Worm (Caenorhabditis elegans) whole organism, L2 larva: Measurements from ENCODE around the gene R08C7.12.

Source experiments
- C34F6.9 ChIP-seq: fragments of 150-350 bp; optimal IDR thresholded peaks from 2 replicates; lab custom pipeline; 2014; ENCODE audit warnings: missing biosample characterization, missing genetic modification characterization
- F13H6.1 ChIP-seq: sonication (generic microtip); optimal IDR thresholded peaks from 2 replicates; lab custom pipeline; 2016; ENCODE audit warnings: missing genetic modification characterization, missing compliant biosample characterization
- R02D3.7 ChIP-seq: fragments of 150-350 bp; optimal IDR thresholded peaks from 2 replicates; lab custom pipeline; 2014; ENCODE audit warnings: missing biosample characterization, missing genetic modification characterization
- Y55F3AM.14 ChIP-seq: fragments of 200-800 bp; sonication (Bioruptor generic); optimal IDR thresholded peaks from 2 replicates; lab custom pipeline; 2018; ENCODE audit warnings: mild to moderate bottlenecking, missing genetic modification characterization, missing compliant biosample characterization
- ZK546.5 ChIP-seq: sonication (generic microtip); optimal IDR thresholded peaks from 2 replicates; lab custom pipeline; 2017; ENCODE audit warnings: missing biosample characterization, missing genetic modification characterization
- alr-1 ChIP-seq: fragments of 150-350 bp; optimal IDR thresholded peaks from 2 replicates; lab custom pipeline; 2014; ENCODE audit warnings: missing biosample characterization, missing genetic modification characterization
- aly-2 ChIP-seq: fragments of 150-350 bp; optimal IDR thresholded peaks from 2 replicates; lab custom pipeline; 2014; ENCODE audit warnings: missing biosample characterization, missing genetic modification characterization
- ama-1 ChIP-seq: fragments of 150-350 bp; optimal IDR thresholded peaks from 2 replicates; lab custom pipeline; 2018; ENCODE audit warnings: inconsistent platforms
- blmp-1 ChIP-seq: sonication (generic microtip); optimal IDR thresholded peaks from 2 replicates; lab custom pipeline; 2017; ENCODE audit warnings: missing genetic modification characterization, mild to moderate bottlenecking, missing compliant biosample characterization, antibody characterized with exemption, moderate library complexity; ENCODE audit not compliant: insufficient read depth
- ceh-16 ChIP-seq: fragments of 150-350 bp; optimal IDR thresholded peaks from 2 replicates; lab custom pipeline; 2014; ENCODE audit warnings: missing biosample characterization, missing genetic modification characterization
- ceh-82 ChIP-seq: fragments of 150-350 bp; optimal IDR thresholded peaks from 2 replicates; lab custom pipeline; 2014; ENCODE audit warnings: missing biosample characterization, missing genetic modification characterization
- crh-2 ChIP-seq: sonication (generic microtip); optimal IDR thresholded peaks from 2 replicates; lab custom pipeline; 2017; ENCODE audit warnings: missing biosample characterization, missing genetic modification characterization
- egl-27 ChIP-seq: sonication (generic microtip); optimal IDR thresholded peaks from 3 replicates; lab custom pipeline; 2017; ENCODE audit warnings: missing biosample characterization, missing genetic modification reagents, missing genetic modification characterization
- elt-1 ChIP-seq: fragments of 150-350 bp; optimal IDR thresholded peaks from 2 replicates; lab custom pipeline; 2014; ENCODE audit warnings: missing biosample characterization, missing genetic modification characterization
- elt-3 ChIP-seq: sonication (generic microtip); optimal IDR thresholded peaks from 2 replicates; lab custom pipeline; 2017; ENCODE audit warnings: missing biosample characterization, missing genetic modification characterization
- fos-1 ChIP-seq: fragments of 150-350 bp; optimal IDR thresholded peaks from 2 replicates; lab custom pipeline; 2014; ENCODE audit warnings: missing biosample characterization, missing genetic modification characterization
- gmeb-1 ChIP-seq: fragments of 150-350 bp; optimal IDR thresholded peaks from 2 replicates; lab custom pipeline; 2014; ENCODE audit warnings: missing biosample characterization, missing genetic modification characterization
- lin-11 ChIP-seq: fragments of 150-350 bp; sonication (generic microtip); optimal IDR thresholded peaks from 2 replicates; lab custom pipeline; 2014; ENCODE audit warnings: missing biosample characterization, missing genetic modification characterization, inconsistent platforms, mixed read lengths
- lin-13 ChIP-seq: fragments of 150-350 bp; optimal IDR thresholded peaks from 2 replicates; lab custom pipeline; 2014; ENCODE audit warnings: missing biosample characterization, missing genetic modification reagents, missing genetic modification characterization
- lin-39 ChIP-seq: fragments of 150-350 bp; optimal IDR thresholded peaks from 2 replicates; lab custom pipeline; 2014; ENCODE audit warnings: missing biosample characterization, missing genetic modification reagents, missing genetic modification characterization
- lsy-2 ChIP-seq, 2 experiments: fragments of 150-350 bp in 1 of 2; sonication (generic microtip) in 1 of 2; optimal IDR thresholded peaks; 2 replicates each; lab custom pipeline; 2014 to 2017; ENCODE audit warnings: missing biosample characterization in 2 of 2, missing genetic modification characterization in 2 of 2
- mab-5 ChIP-seq: fragments of 150-350 bp; optimal IDR thresholded peaks from 2 replicates; lab custom pipeline; 2014; ENCODE audit warnings: missing biosample characterization, missing genetic modification characterization
- mbf-1 ChIP-seq: sonication (generic microtip); optimal IDR thresholded peaks from 2 replicates; lab custom pipeline; 2017; ENCODE audit warnings: missing biosample characterization, missing genetic modification characterization
- nhr-10 ChIP-seq: sonication (generic microtip); optimal IDR thresholded peaks from 2 replicates; lab custom pipeline; 2017; ENCODE audit warnings: missing biosample characterization, missing genetic modification characterization
- nhr-11 ChIP-seq: fragments of 150-350 bp; optimal IDR thresholded peaks from 2 replicates; lab custom pipeline; 2014; ENCODE audit warnings: missing biosample characterization, missing genetic modification characterization
- nhr-12 ChIP-seq: fragments of 150-350 bp; optimal IDR thresholded peaks from 2 replicates; lab custom pipeline; 2014; ENCODE audit warnings: missing biosample characterization, missing genetic modification characterization
- nhr-129 ChIP-seq: fragments of 150-350 bp; optimal IDR thresholded peaks from 2 replicates; lab custom pipeline; 2014; ENCODE audit warnings: missing biosample characterization, missing genetic modification characterization
- nhr-21 ChIP-seq: fragments of 150-350 bp; optimal IDR thresholded peaks from 2 replicates; lab custom pipeline; 2014; ENCODE audit warnings: missing biosample characterization, missing genetic modification characterization
- nhr-23 ChIP-seq: fragments of 150-350 bp; optimal IDR thresholded peaks from 2 replicates; lab custom pipeline; 2014; ENCODE audit warnings: missing biosample characterization, missing genetic modification reagents, missing genetic modification characterization
- nhr-237 ChIP-seq: fragments of 150-350 bp; optimal IDR thresholded peaks from 2 replicates; lab custom pipeline; 2014; ENCODE audit warnings: missing biosample characterization, missing genetic modification characterization
- nhr-25 ChIP-seq: fragments of 150-350 bp; sonication (generic microtip); optimal IDR thresholded peaks from 3 replicates; lab custom pipeline; 2014; ENCODE audit warnings: missing biosample characterization, missing genetic modification characterization
- nhr-6 ChIP-seq: fragments of 150-350 bp; optimal IDR thresholded peaks from 2 replicates; lab custom pipeline; 2014; ENCODE audit warnings: missing biosample characterization, missing genetic modification characterization
- nhr-77 ChIP-seq: fragments of 150-350 bp; optimal IDR thresholded peaks from 2 replicates; lab custom pipeline; 2014; ENCODE audit warnings: missing biosample characterization, missing genetic modification characterization
- peb-1 ChIP-seq: fragments of 150-350 bp; optimal IDR thresholded peaks from 2 replicates; lab custom pipeline; 2014; ENCODE audit warnings: missing biosample characterization, missing genetic modification characterization
- sem-4 ChIP-seq: fragments of 150-350 bp; optimal IDR thresholded peaks from 2 replicates; lab custom pipeline; 2014; ENCODE audit warnings: missing biosample characterization, missing genetic modification reagents, missing genetic modification characterization
- skn-1 ChIP-seq: sonication (generic microtip); optimal IDR thresholded peaks from 2 replicates; lab custom pipeline; 2017; ENCODE audit warnings: missing biosample characterization, missing genetic modification characterization
- sma-3 ChIP-seq: sonication (generic microtip); optimal IDR thresholded peaks from 2 replicates; lab custom pipeline; 2016; ENCODE audit warnings: missing genetic modification reagents, missing genetic modification characterization, missing compliant biosample characterization
- sma-9 ChIP-seq, 2 experiments: fragments of 150-350 bp in 1 of 2; sonication (generic microtip) in 1 of 2; optimal IDR thresholded peaks; 2 replicates each; lab custom pipeline; 2014 to 2016; ENCODE audit warnings: missing genetic modification characterization in 2 of 2, mild to moderate bottlenecking in 1 of 2, missing biosample characterization in 1 of 2, missing compliant biosample characterization in 1 of 2, missing genetic modification reagents in 1 of 2, moderate library complexity in 1 of 2
- snpc-4 ChIP-seq: fragments of 150-350 bp; optimal IDR thresholded peaks from 2 replicates; lab custom pipeline; 2014; ENCODE audit warnings: missing biosample characterization, missing genetic modification characterization
- unc-39 ChIP-seq: fragments of 150-350 bp; optimal IDR thresholded peaks from 2 replicates; lab custom pipeline; 2014; ENCODE audit warnings: missing biosample characterization, missing genetic modification characterization
- unc-55 ChIP-seq: fragments of 150-350 bp; sonication (generic microtip); optimal IDR thresholded peaks from 3 replicates; lab custom pipeline; 2014; ENCODE audit warnings: missing biosample characterization, missing genetic modification reagents, missing genetic modification characterization
- unc-62 ChIP-seq: fragments of 150-350 bp; optimal IDR thresholded peaks from 2 replicates; lab custom pipeline; 2014; ENCODE audit warnings: missing biosample characterization, missing genetic modification reagents, missing genetic modification characterization
- zag-1 ChIP-seq: fragments of 150-350 bp; optimal IDR thresholded peaks from 2 replicates; lab custom pipeline; 2014; ENCODE audit warnings: missing biosample characterization, missing genetic modification characterization
- ztf-1 ChIP-seq: fragments of 200-800 bp; sonication (Bioruptor generic); conservative IDR thresholded peaks from 2 replicates; pipeline ENCODE4 v1.3.6; 2022; ENCODE audit warnings: missing genetic modification characterization, missing compliant biosample characterization
- ztf-11 ChIP-seq: sonication (generic microtip); optimal IDR thresholded peaks from 2 replicates; lab custom pipeline; 2017; ENCODE audit warnings: missing biosample characterization, missing genetic modification characterization
- ztf-4 ChIP-seq: fragments of 150-350 bp; optimal IDR thresholded peaks from 2 replicates; lab custom pipeline; 2014; ENCODE audit warnings: missing biosample characterization, missing genetic modification characterization

R08C7.12 gene

DNA sequence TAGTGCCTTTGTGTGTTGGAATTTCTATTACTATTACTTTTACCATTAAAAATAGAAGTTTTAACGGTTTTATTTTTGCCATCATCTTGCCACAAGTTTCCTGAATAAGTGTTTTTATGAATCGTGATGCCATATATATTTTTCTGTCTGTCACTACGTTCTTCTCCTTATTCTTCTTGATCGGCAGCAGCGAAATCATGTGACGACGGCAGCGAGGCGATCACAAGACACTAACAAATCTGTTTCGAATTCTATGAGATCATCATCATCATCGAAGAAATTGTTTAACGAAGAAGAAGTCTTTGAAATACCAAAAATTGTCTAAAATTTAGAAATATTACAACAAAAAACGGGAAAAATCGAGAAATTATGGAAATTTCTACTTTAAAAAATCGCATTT, 47.1 kb upstream of the R08C7.12 start:
- TF ChIP-seq C34F6.9 (tag; lab: Kevin White, UChicago): peak; percentile 20
- peak; percentile 75 for TF ChIP-seq sma-9 (GFP tag; optimal IDR thresholded peaks at IDR 0.05; lab: Kevin White, UChicago)
- no peak for TF ChIP-seq sma-9 (tag; optimal IDR thresholded peaks at IDR 0.05; lab: Kevin White, UChicago)
- TF ChIP-seq zag-1 (tag; lab: Kevin White, UChicago): no peak
- peak; percentile 71 for TF ChIP-seq nhr-129 (tag; lab: Kevin White, UChicago)
- TF ChIP-seq sma-3 (GFP tag; lab: Kevin White, UChicago): peak; percentile 84
- TF ChIP-seq crh-2 (tag; lab: Kevin White, UChicago): peak; percentile 23
- TF ChIP-seq nhr-6: peak; percentile 9
- peak; percentile 77 for TF ChIP-seq nhr-25 (tag; lab: Kevin White, UChicago)
- TF ChIP-seq ceh-16 (tag; lab: Kevin White, UChicago): peak; percentile 83
- no peak for TF ChIP-seq elt-1
- no peak for TF ChIP-seq egl-27 (tag; lab: Kevin White, UChicago)
- peak; percentile 39 for TF ChIP-seq gmeb-1 (tag; lab: Kevin White, UChicago)
- TF ChIP-seq nhr-21: peak; percentile 77
- no peak for TF ChIP-seq fos-1 (tag; lab: Kevin White, UChicago)
- peak in 1 of 2 experiments; percentile 47 for TF ChIP-seq lsy-2 (tag; optimal IDR thresholded peaks at IDR 0.05; lab: Kevin White, UChicago)
- peak; percentile 24 for TF ChIP-seq ztf-4 (tag; lab: Kevin White, UChicago)

DNA sequence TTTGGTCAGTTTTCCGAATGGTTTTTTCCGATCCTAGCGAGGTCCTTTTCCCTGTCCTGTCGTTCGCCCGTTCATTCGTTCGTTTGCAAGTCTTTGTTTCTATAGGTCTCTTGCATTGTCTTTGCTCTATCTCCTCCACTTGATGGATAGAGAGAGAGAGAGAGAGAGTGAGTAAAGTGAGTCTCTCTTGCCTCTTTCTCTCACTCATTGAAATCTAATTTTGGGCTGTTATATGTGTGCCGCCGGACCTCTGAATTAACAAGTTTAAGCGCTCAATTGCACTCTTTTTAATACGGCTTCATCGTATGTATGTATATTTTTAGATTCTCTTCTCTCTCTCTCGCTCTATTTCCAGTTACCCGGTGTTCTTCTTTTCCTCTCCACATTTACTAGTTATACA, 45.7 kb upstream of the R08C7.12 start:
- TF ChIP-seq nhr-23 (tag; lab: Kevin White, UChicago) (no peak), nhr-129 (tag; lab: Kevin White, UChicago) (peak; percentile 16), nhr-12 (no peak), lsy-2 (tag; optimal IDR thresholded peaks at IDR 0.05; lab: Kevin White, UChicago) (no peak), nhr-21 (no peak), unc-55 (no peak), ceh-16 (tag; lab: Kevin White, UChicago) (no peak), C34F6.9 (tag; lab: Kevin White, UChicago) (peak; percentile 36), alr-1 (no peak), ztf-1 (GFP tag; lab: Robert Waterston, UW) (no peak), blmp-1 (tag; lab: Kevin White, UChicago) (no peak), sma-9 (GFP tag; optimal IDR thresholded peaks at IDR 0.05; lab: Kevin White, UChicago) (no peak), sma-9 (tag; optimal IDR thresholded peaks at IDR 0.05; lab: Kevin White, UChicago) (no peak), nhr-77 (tag; lab: Kevin White, UChicago) (no peak), unc-62 (GFP tag; lab: Kevin White, UChicago) (no peak)

DNA sequence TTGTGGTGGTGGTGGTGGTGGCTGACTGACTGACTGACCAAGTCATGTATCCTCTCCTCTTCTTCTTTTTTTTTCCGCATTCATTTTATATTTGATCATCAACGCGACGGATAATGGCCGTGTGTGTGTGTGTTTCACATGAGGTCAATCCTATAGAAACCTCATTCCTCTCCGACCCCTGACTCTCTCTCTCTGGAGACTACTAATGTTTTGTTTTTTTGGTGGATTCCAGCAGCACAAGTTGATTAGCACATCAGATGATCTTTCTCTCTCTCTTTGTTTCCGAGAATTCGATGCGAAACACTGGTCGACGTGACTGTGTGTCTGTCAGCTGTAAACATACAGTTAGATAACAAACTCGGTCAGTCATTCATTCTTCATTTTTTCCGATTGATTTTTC, 44.4 kb upstream of the R08C7.12 start, which contains the start of gene Y24D9A.7:
TSS of gene Y24D9A.7 (minus strand) at position 46 of the 400 bp plus-strand sequence.
- TF ChIP-seq zag-1 (tag; lab: Kevin White, UChicago) (no peak), nhr-11 (tag; lab: Kevin White, UChicago) (no peak), nhr-237 (tag; lab: Kevin White, UChicago) (no peak), peb-1 (no peak), unc-62 (GFP tag; lab: Kevin White, UChicago) (no peak), ceh-16 (tag; lab: Kevin White, UChicago) (no peak), nhr-21 (peak; percentile 29), crh-2 (tag; lab: Kevin White, UChicago) (peak; percentile 55), nhr-129 (tag; lab: Kevin White, UChicago) (peak; percentile 74), fos-1 (tag; lab: Kevin White, UChicago) (peak; percentile 48), ama-1 (lab: Kevin White, UChicago) (no peak), nhr-6 (no peak), nhr-10 (no peak), ZK546.5 (no peak), ztf-4 (tag; lab: Kevin White, UChicago) (peak; percentile 3), skn-1 (tag; lab: Kevin White, UChicago) (no peak), elt-3 (tag; lab: Kevin White, UChicago) (no peak), nhr-77 (tag; lab: Kevin White, UChicago) (no peak), elt-1 (no peak), gmeb-1 (tag; lab: Kevin White, UChicago) (peak; percentile 17), alr-1 (no peak), F13H6.1 (tag; lab: Kevin White, UChicago) (peak; percentile 13), nhr-25 (tag; lab: Kevin White, UChicago) (no peak), lin-39 (tag; lab: Kevin White, UChicago) (no peak), mab-5 (tag; lab: Kevin White, UChicago) (no peak), ceh-82 (no peak), lin-13 (GFP tag; lab: Kevin White, UChicago) (no peak), snpc-4 (tag; lab: Kevin White, UChicago) (no peak), ztf-11 (no peak), lin-11 (tag; lab: Kevin White, UChicago) (no peak), sma-9 (GFP tag; optimal IDR thresholded peaks at IDR 0.05; lab: Kevin White, UChicago) (peak; percentile 52), sma-9 (tag; optimal IDR thresholded peaks at IDR 0.05; lab: Kevin White, UChicago) (no peak), egl-27 (tag; lab: Kevin White, UChicago) (no peak), R02D3.7 (tag; lab: Kevin White, UChicago) (no peak), lsy-2 (tag; optimal IDR thresholded peaks at IDR 0.05; lab: Kevin White, UChicago) (peak in 1 of 2 experiments; percentile 8), mbf-1 (tag; lab: Kevin White, UChicago) (no peak), Y55F3AM.14 (GFP tag; lab: Kevin White, UChicago) (no peak), aly-2 (tag; lab: Kevin White, UChicago) (no peak), unc-39 (no peak), sem-4 (tag; lab: Kevin White, UChicago) (no peak), blmp-1 (tag; lab: Kevin White, UChicago) (no peak), nhr-12 (no peak)
